Fruit fly (Drosophila melanogaster) whole organism, embryonic: Measurements from ENCODE around the gene sunn.
A peak's percentile ranks its signal among the peaks of the same experiment; 100 is the strongest.

Experiments
- BEAF-32 ChIP-seq: fragments of 200-800 bp; sonication (Bioruptor generic); optimal IDR thresholded peaks from 3 replicates; lab custom pipeline; 2017; ENCODE audit warnings: missing biosample characterization, missing genetic modification characterization, mild to moderate bottlenecking, moderate library complexity, missing genetic modification reagents
- Bgb ChIP-seq: fragments of 200-800 bp; sonication (Bioruptor generic); IDR thresholded peaks from 2 replicates; pipeline ENCODE4 v1.3.6; 2022; ENCODE audit warnings: missing biosample characterization, missing genetic modification characterization; ENCODE audit not compliant: partially characterized antibody
- BtbVII ChIP-seq: fragments of 200-800 bp; sonication (Bioruptor generic); optimal IDR thresholded peaks from 3 replicates; lab custom pipeline; 2017; ENCODE audit warnings: missing biosample characterization, mild to moderate bottlenecking, missing genetic modification characterization
- CG10267 ChIP-seq: fragments of 200-800 bp; sonication (Bioruptor generic); optimal IDR thresholded peaks from 2 replicates; lab custom pipeline; 2018; ENCODE audit warnings: missing biosample characterization, mild to moderate bottlenecking, missing genetic modification characterization, moderate library complexity
- CG12155 ChIP-seq: fragments of 200-800 bp; sonication (Bioruptor generic); optimal IDR thresholded peaks from 3 replicates; lab custom pipeline; 2016; ENCODE audit warnings: missing biosample characterization, missing genetic modification characterization
- CG12391 ChIP-seq: fragments of 200-800 bp; sonication (Bioruptor generic); optimal IDR thresholded peaks from 3 replicates; lab custom pipeline; 2018; ENCODE audit warnings: missing biosample characterization, mild to moderate bottlenecking, missing genetic modification characterization, moderate library complexity
- CG13296 ChIP-seq: fragments of 200-800 bp; sonication (Bioruptor generic); optimal IDR thresholded peaks from 3 replicates; lab custom pipeline; 2018; ENCODE audit warnings: missing biosample characterization, mild to moderate bottlenecking, missing genetic modification characterization
- CG14441 ChIP-seq: fragments of 200-800 bp; sonication (Bioruptor generic); IDR thresholded peaks from 2 replicates; pipeline ENCODE4 v1.3.6; 2022; ENCODE audit warnings: missing biosample characterization, missing genetic modification characterization
- CG1529 ChIP-seq: fragments of 200-800 bp; sonication (Bioruptor generic); optimal IDR thresholded peaks from 3 replicates; lab custom pipeline; 2018; ENCODE audit warnings: missing biosample characterization, missing genetic modification characterization
- CG15514 ChIP-seq: fragments of 200-800 bp; sonication (Bioruptor generic); optimal IDR thresholded peaks from 3 replicates; lab custom pipeline; 2017; ENCODE audit warnings: missing biosample characterization, missing genetic modification characterization, mild to moderate bottlenecking, moderate library complexity, missing genetic modification reagents
- CG1603 ChIP-seq: fragments of 200-800 bp; sonication (Bioruptor generic); optimal IDR thresholded peaks from 2 replicates; lab custom pipeline; 2019; ENCODE audit warnings: missing biosample characterization, mild to moderate bottlenecking, missing genetic modification characterization, moderate library complexity
- CG18599 ChIP-seq: fragments of 200-800 bp; sonication (Bioruptor generic); optimal IDR thresholded peaks from 3 replicates; lab custom pipeline; 2017; ENCODE audit warnings: missing biosample characterization, missing genetic modification characterization, mild to moderate bottlenecking, moderate library complexity, missing genetic modification reagents
- CG18619 ChIP-seq: fragments of 200-800 bp; sonication (Bioruptor generic); optimal IDR thresholded peaks from 3 replicates; lab custom pipeline; 2017; ENCODE audit warnings: missing biosample characterization, mild to moderate bottlenecking, missing genetic modification characterization
- CG33213 ChIP-seq: fragments of 200-800 bp; sonication (Bioruptor generic); optimal IDR thresholded peaks from 3 replicates; lab custom pipeline; 2016; ENCODE audit warnings: missing biosample characterization, missing genetic modification characterization
- CG34422 ChIP-seq: fragments of 200-800 bp; sonication (Bioruptor generic); IDR thresholded peaks from 3 replicates; pipeline ENCODE4 v1.3.6; 2022; ENCODE audit warnings: missing biosample characterization, missing genetic modification characterization
- CG4617 ChIP-seq: fragments of 200-800 bp; sonication (Bioruptor generic); optimal IDR thresholded peaks from 3 replicates; lab custom pipeline; 2016; ENCODE audit warnings: missing biosample characterization, missing genetic modification characterization, borderline replicate concordance
- CG7839 ChIP-seq: fragments of 200-800 bp; sonication (Bioruptor generic); optimal IDR thresholded peaks from 3 replicates; lab custom pipeline; 2018; ENCODE audit warnings: missing biosample characterization, mild to moderate bottlenecking, missing genetic modification characterization, moderate library complexity
- CG8290 ChIP-seq, 3 experiments: fragments of 200-800 bp; sonication (Bioruptor generic); optimal IDR thresholded peaks; 2 replicates each; lab custom pipeline; 2016 to 2019; ENCODE audit warnings: missing biosample characterization in 3 of 3, missing genetic modification characterization in 3 of 3, mild to moderate bottlenecking in 2 of 3, moderate library complexity in 1 of 3
- Doc3 ChIP-seq: fragments of 200-800 bp; sonication (Bioruptor generic); IDR thresholded peaks from 3 replicates; pipeline ENCODE4 v1.3.6; 2022; ENCODE audit warnings: missing biosample characterization, missing genetic modification characterization; ENCODE audit not compliant: partially characterized antibody
- Dp ChIP-seq: fragments of 200-800 bp; sonication (Bioruptor generic); optimal IDR thresholded peaks from 2 replicates; lab custom pipeline; 2018; ENCODE audit warnings: missing biosample characterization, mild to moderate bottlenecking, missing genetic modification characterization, moderate library complexity
- H15 ChIP-seq: fragments of 200-800 bp; sonication (Bioruptor generic); IDR thresholded peaks from 3 replicates; pipeline ENCODE4 v1.3.6; 2022; ENCODE audit warnings: missing biosample characterization, missing genetic modification characterization
- HLH4C ChIP-seq: fragments of 200-800 bp; sonication (Bioruptor generic); IDR thresholded peaks from 3 replicates; pipeline ENCODE4 v1.3.6; 2022; ENCODE audit warnings: missing biosample characterization, missing genetic modification characterization; ENCODE audit not compliant: partially characterized antibody
- HmgZ ChIP-seq: fragments of 200-800 bp; sonication (Bioruptor generic); optimal IDR thresholded peaks from 2 replicates; lab custom pipeline; 2018; ENCODE audit warnings: missing biosample characterization, mild to moderate bottlenecking, missing genetic modification characterization
- Med ChIP-seq: fragments of 200-800 bp; sonication (Bioruptor generic); peaks from one replicate; lab custom pipeline; 2016; ENCODE audit warnings: missing biosample characterization, missing genetic modification characterization, mild to moderate bottlenecking, inconsistent platforms, moderate library complexity
- NK7.1 ChIP-seq: fragments of 200-800 bp; sonication (Bioruptor generic); optimal IDR thresholded peaks from 3 replicates; lab custom pipeline; 2016; ENCODE audit warnings: missing biosample characterization, missing genetic modification characterization
- PHDP ChIP-seq: fragments of 200-800 bp; sonication (Bioruptor generic); optimal IDR thresholded peaks from 3 replicates; lab custom pipeline; 2018; ENCODE audit warnings: missing biosample characterization, mild to moderate bottlenecking, missing genetic modification characterization, moderate library complexity
- Trl ChIP-seq, 3 experiments: fragments of >200 bp in 2 of 3; fragments of 200-800 bp in 1 of 3; sonication (Bioruptor generic) in 1 of 3; optimal IDR thresholded peaks; 2 replicates in 1 of 3; 3 replicates in 2 of 3; lab custom pipeline; 2016 to 2017; ENCODE audit warnings: missing biosample characterization in 1 of 3, missing genetic modification characterization in 1 of 3
- chinmo ChIP-seq: fragments of 200-800 bp; sonication (Bioruptor generic); IDR thresholded peaks from 4 replicates; pipeline ENCODE4 v1.3.6; 2022; ENCODE audit warnings: missing biosample characterization, missing genetic modification characterization; ENCODE audit not compliant: partially characterized antibody
- dati ChIP-seq: fragments of 200-800 bp; sonication (Bioruptor generic); IDR thresholded peaks from 2 replicates; pipeline ENCODE4 v1.3.6; 2022; ENCODE audit warnings: missing biosample characterization, missing genetic modification characterization
- fd3F ChIP-seq: fragments of 200-800 bp; sonication (Bioruptor generic); optimal IDR thresholded peaks from 2 replicates; lab custom pipeline; 2018; ENCODE audit warnings: missing biosample characterization, mild to moderate bottlenecking, missing genetic modification characterization, moderate library complexity
- gcm2 ChIP-seq: fragments of 200-800 bp; sonication (Bioruptor generic); optimal IDR thresholded peaks from 2 replicates; lab custom pipeline; 2016; ENCODE audit warnings: missing biosample characterization, missing genetic modification characterization
- gfzf ChIP-seq: fragments of 200-800 bp; sonication (Bioruptor generic); optimal IDR thresholded peaks from 2 replicates; lab custom pipeline; 2016; ENCODE audit warnings: missing biosample characterization, mild to moderate bottlenecking, missing genetic modification characterization, moderate library complexity
- grau ChIP-seq: fragments of 200-800 bp; optimal IDR thresholded peaks from 3 replicates; lab custom pipeline; 2019; ENCODE audit warnings: missing biosample characterization, mild to moderate bottlenecking, missing genetic modification characterization, moderate library complexity
- lab ChIP-seq: fragments of 200-800 bp; sonication (Bioruptor generic); optimal IDR thresholded peaks from 3 replicates; lab custom pipeline; 2017; ENCODE audit warnings: missing biosample characterization, missing genetic modification characterization, mild to moderate bottlenecking, moderate library complexity, missing genetic modification reagents
- nau ChIP-seq: fragments of 200-800 bp; sonication (Bioruptor generic); optimal IDR thresholded peaks from 3 replicates; lab custom pipeline; 2017; ENCODE audit warnings: missing biosample characterization, mild to moderate bottlenecking, missing genetic modification characterization, missing genetic modification reagents
- nmo ChIP-seq: fragments of 200-800 bp; sonication (Bioruptor generic); optimal IDR thresholded peaks from 2 replicates; lab custom pipeline; 2018; ENCODE audit warnings: missing biosample characterization, mild to moderate bottlenecking, missing genetic modification characterization, moderate library complexity
- nom ChIP-seq: fragments of 200-800 bp; sonication (Bioruptor generic); optimal IDR thresholded peaks from 2 replicates; lab custom pipeline; 2017; ENCODE audit warnings: missing biosample characterization, missing genetic modification characterization, mild to moderate bottlenecking, moderate library complexity, missing genetic modification reagents
- pan ChIP-seq, 4 experiments: fragments of >200 bp in 3 of 4; fragments of 200-800 bp in 1 of 4; sonication (Bioruptor generic) in 1 of 4; optimal IDR thresholded peaks in 3 of 4; IDR thresholded peaks in 1 of 4; 2 replicates each; pipeline versions ENCODE4 v1.3.6 to Lab custom; 2017 to 2022; ENCODE audit warnings: missing biosample characterization in 2 of 4, missing genetic modification characterization in 2 of 4, mixed read lengths in 1 of 4
- pho ChIP-seq: fragments of 200-800 bp; sonication (Bioruptor generic); optimal IDR thresholded peaks from 2 replicates; lab custom pipeline; 2016; ENCODE audit warnings: missing biosample characterization, missing genetic modification characterization
- scrt ChIP-seq: fragments of 200-800 bp; sonication (Bioruptor generic); optimal IDR thresholded peaks from 2 replicates; lab custom pipeline; 2018; ENCODE audit warnings: missing biosample characterization, mild to moderate bottlenecking, missing genetic modification characterization, moderate library complexity
- seq ChIP-seq: fragments of 200-800 bp; sonication (Bioruptor generic); IDR thresholded peaks from 2 replicates; pipeline ENCODE4 v1.3.6; 2022; ENCODE audit warnings: missing biosample characterization, missing genetic modification characterization
- sna ChIP-seq: fragments of 200-800 bp; sonication (Bioruptor generic); IDR thresholded peaks from 2 replicates; pipeline ENCODE4 v1.3.6; 2022; ENCODE audit warnings: missing biosample characterization, missing genetic modification characterization; ENCODE audit not compliant: partially characterized antibody
- stwl ChIP-seq: fragments of 200-800 bp; sonication (Bioruptor generic); optimal IDR thresholded peaks from 3 replicates; lab custom pipeline; 2018; ENCODE audit warnings: missing biosample characterization, mild to moderate bottlenecking, missing genetic modification characterization, moderate library complexity
- unc-4 ChIP-seq: fragments of 200-800 bp; sonication (Bioruptor generic); IDR thresholded peaks from 2 replicates; pipeline ENCODE4 v1.3.6; 2022; ENCODE audit warnings: missing biosample characterization, missing genetic modification characterization; ENCODE audit not compliant: partially characterized antibody
- unpg ChIP-seq: fragments of 200-800 bp; sonication (Bioruptor generic); optimal IDR thresholded peaks from 3 replicates; lab custom pipeline; 2018; ENCODE audit warnings: missing biosample characterization, mild to moderate bottlenecking, missing genetic modification characterization, moderate library complexity
- vnd ChIP-seq: fragments of 200-800 bp; sonication (Bioruptor generic); IDR thresholded peaks from 3 replicates; pipeline ENCODE4 v1.3.6; 2022; ENCODE audit warnings: missing biosample characterization, missing genetic modification characterization; ENCODE audit not compliant: partially characterized antibody

sunn gene

dm6 chr3L:11720780-11721179, 7.4 kb upstream of the sunn start, which contains the start of gene Bmcp (continued):
- TF ChIP-seq pan (optimal IDR thresholded peaks at IDR 0.05; lab: Kevin White, UChicago) (no peak), pan (GFP tag; optimal IDR thresholded peaks at IDR 0.05 in 1 of 2, IDR thresholded peaks at IDR 0.05 in 1 of 2) (no peak), CG1603 (tag; lab: Kevin White, UChicago) (peak; percentile 46), pho (GFP tag; lab: Kevin White, UChicago) (peak; percentile 16), HLH4C (GFP tag; lab: Robert Waterston, UW) (0 out of 3 replicates have a peak, but pooled peaks have one; percentile 30), NK7.1 (GFP tag; lab: Kevin White, UChicago) (no peak), CG33213 (GFP tag; lab: Kevin White, UChicago) (peak; percentile 26), unpg (GFP tag; lab: Kevin White, UChicago) (peak; percentile 7), CG4617 (peak; percentile 42), gfzf (GFP tag; lab: Kevin White, UChicago) (peak; percentile 88), stwl (tag; lab: Kevin White, UChicago) (peak; percentile 94), CG18619 (peak; percentile 1), dati (no peak), PHDP (no peak), CG13296 (GFP tag; lab: Kevin White, UChicago) (peak; percentile 14), lab (peak; percentile 39), CG12391 (tag; lab: Kevin White, UChicago) (peak; percentile 10), CG10267 (tag; lab: Kevin White, UChicago) (peak; percentile 50), fd3F (GFP tag; lab: Kevin White, UChicago) (no peak), CG15514 (GFP tag; lab: Kevin White, UChicago) (peak; percentile 68), grau (peak; percentile 20), nom (GFP tag; lab: Kevin White, UChicago) (peak; percentile 2), CG14441 (GFP tag; lab: Robert Waterston, UW) (no peak), CG1529 (GFP tag; lab: Kevin White, UChicago) (no peak), Bgb (GFP tag; lab: Robert Waterston, UW) (no peak), CG34422 (GFP tag; lab: Robert Waterston, UW) (peak; percentile 47; the same call in 1 of the 3 replicates), unc-4 (peak; percentile 37; the same call in 1 of the 2 replicates), sna (GFP tag; lab: Robert Waterston, UW) (0 out of 2 replicates have a peak, but pooled peaks have one; percentile 30), BtbVII (GFP tag; lab: Kevin White, UChicago) (peak; percentile 38), CG18599 (GFP tag; lab: Kevin White, UChicago) (peak; percentile 7), CG8290 (GFP tag; optimal IDR thresholded peaks at IDR 0.05; lab: Kevin White, UChicago) (no peak), CG8290 (tag; optimal IDR thresholded peaks at IDR 0.05; lab: Kevin White, UChicago) (peak in 1 of 2 experiments; percentile 28), Med (GFP tag; lab: Kevin White, UChicago) (peak; percentile 71), H15 (GFP tag; lab: Robert Waterston, UW) (no peak), seq (GFP tag; lab: Robert Waterston, UW) (no peak), chinmo (GFP tag; lab: Robert Waterston, UW) (0 out of 4 replicates have a peak, but pooled peaks have one; percentile 13), Dp (GFP tag; lab: Kevin White, UChicago) (peak; percentile 90), nau (peak; percentile 18), Trl (optimal IDR thresholded peaks at IDR 0.05; lab: Kevin White, UChicago) (no peak), Trl (GFP tag; optimal IDR thresholded peaks at IDR 0.05; lab: Kevin White, UChicago) (no peak), vnd (GFP tag; lab: Robert Waterston, UW) (no peak), scrt (peak; percentile 81), BEAF-32 (GFP tag; lab: Kevin White, UChicago) (peak; percentile 26), Doc3 (GFP tag; lab: Robert Waterston, UW) (no peak), nmo (GFP tag; lab: Kevin White, UChicago) (peak; percentile 3), gcm2 (no peak), CG12155 (GFP tag; lab: Kevin White, UChicago) (no peak), HmgZ (tag; lab: Kevin White, UChicago) (peak; percentile 7), CG7839 (tag; lab: Kevin White, UChicago) (peak; percentile 12)
